Worm (Caenorhabditis elegans): ENCODE results near the gene F02C12.2.

F02C12.2 gene

DNA sequence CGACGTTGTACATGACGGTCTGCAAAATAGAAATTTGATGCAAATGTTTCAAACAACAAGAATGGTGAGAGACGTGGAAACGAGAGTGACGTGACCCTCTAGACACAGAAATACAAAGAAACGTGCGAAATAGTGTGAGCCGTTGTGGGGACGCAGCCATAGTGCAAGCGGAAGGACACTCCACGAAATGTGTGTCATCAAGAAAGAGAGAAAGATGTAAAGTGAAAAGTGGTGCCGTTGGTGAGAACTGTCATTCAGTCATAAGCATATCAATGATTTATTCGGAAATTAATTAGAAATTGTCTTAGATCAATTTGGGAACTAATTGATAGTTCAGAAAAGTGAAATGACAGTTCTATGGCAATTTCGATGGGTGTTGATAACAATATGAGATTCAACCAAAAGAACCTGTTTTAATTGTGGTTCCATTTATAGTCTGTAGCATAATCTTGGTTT, 20.8 kb upstream of the F02C12.2 start, which contains the start of gene C29F7.3 (continued):
- TF ChIP-seq duxl-1 (tag; optimal IDR thresholded peaks at IDR 0.05; ENCODE audit: poor library complexity): no peak
- peak; percentile 11 for TF ChIP-seq mxl-3 (GFP tag; optimal IDR thresholded peaks at IDR 0.05)
- no peak for TF ChIP-seq lin-13 (GFP tag; optimal IDR thresholded peaks at IDR 0.05)
- TF ChIP-seq daf-12 (tag; optimal IDR thresholded peaks at IDR 0.05): no peak
- no peak for TF ChIP-seq nhr-11 (tag; optimal IDR thresholded peaks at IDR 0.05)
- TF ChIP-seq nhr-76 (tag; optimal IDR thresholded peaks at IDR 0.05): no peak
- TF ChIP-seq lin-38 (GFP tag; IDR thresholded peaks at IDR 0.05): no peak
- peak; percentile 98 for TF ChIP-seq tra-1 (GFP tag; IDR thresholded peaks at IDR 0.05)
- no peak for TF ChIP-seq Y75B8A.6 (GFP tag; IDR thresholded peaks at IDR 0.05)
- TF ChIP-seq set-16 (GFP tag; IDR thresholded peaks at IDR 0.05): no peak
- TF ChIP-seq jun-1 (tag; optimal IDR thresholded peaks at IDR 0.05): no peak
- no peak for TF ChIP-seq nhr-102 (tag; optimal IDR thresholded peaks at IDR 0.05)
- no peak for TF ChIP-seq ceh-32 (tag; optimal IDR thresholded peaks at IDR 0.05; ENCODE audit: poor library complexity)
- no peak for TF ChIP-seq dmd-9 (GFP tag; IDR thresholded peaks at IDR 0.05)
- TF ChIP-seq aha-1 (tag): no peak
- TF ChIP-seq unc-130 (GFP tag; optimal IDR thresholded peaks at IDR 0.05): no peak
- TF ChIP-seq fkh-10 (GFP tag; optimal IDR thresholded peaks at IDR 0.05): no peak
- no peak for TF ChIP-seq nhr-111 (GFP tag; optimal IDR thresholded peaks at IDR 0.05)
- TF ChIP-seq F10B5.3 (tag; optimal IDR thresholded peaks at IDR 0.05): no peak
- peak; percentile 88 for TF ChIP-seq php-3 (GFP tag; IDR thresholded peaks at IDR 0.05)
- TF ChIP-seq lin-29 (GFP tag; IDR thresholded peaks at IDR 0.05): no peak
- no peak for TF ChIP-seq R02D3.7 (tag; optimal IDR thresholded peaks at IDR 0.05)
- TF ChIP-seq T26A8.4 (GFP tag; IDR thresholded peaks at IDR 0.05): no peak
- TF ChIP-seq mxl-2 (GFP tag; conservative IDR thresholded peaks at IDR 0.05): no peak
- no peak for TF ChIP-seq saeg-2 (GFP tag; IDR thresholded peaks at IDR 0.05)
- no peak for TF ChIP-seq snpc-1.2 (GFP tag; IDR thresholded peaks at IDR 0.05)
- no peak for TF ChIP-seq snpc-4 (tag; optimal IDR thresholded peaks at IDR 0.05)
- peak; percentile 97 for TF ChIP-seq nhr-28 (tag; optimal IDR thresholded peaks at IDR 0.05)
- TF ChIP-seq daf-16 (GFP tag; optimal IDR thresholded peaks at IDR 0.05): peak in 1 of 2 experiments; percentile 20
- peak; percentile 3 for TF ChIP-seq daf-16 (tag; optimal IDR thresholded peaks at IDR 0.05)
- TF ChIP-seq spr-1 (tag; optimal IDR thresholded peaks at IDR 0.05): no peak
- no peak for TF ChIP-seq zip-2 (tag; optimal IDR thresholded peaks at IDR 0.05)
- TF ChIP-seq nhr-48 (tag; optimal IDR thresholded peaks at IDR 0.05): peak; percentile 61
- no peak for TF ChIP-seq hif-1 (tag; optimal IDR thresholded peaks at IDR 0.05)
- no peak for TF ChIP-seq zip-11 (GFP tag; IDR thresholded peaks at IDR 0.05)
- TF ChIP-seq zag-1 (tag; optimal IDR thresholded peaks at IDR 0.05): no peak
- peak; percentile 95 for TF ChIP-seq ceh-20 (GFP tag; IDR thresholded peaks at IDR 0.05)
- TF ChIP-seq sdz-12 (GFP tag; optimal IDR thresholded peaks at IDR 0.05): no peak
- peak in 1 of 2 experiments; percentile 66 for TF ChIP-seq unc-62 (GFP tag; optimal IDR thresholded peaks at IDR 0.05 in 1 of 2)
- TF ChIP-seq unc-62 (tag; optimal IDR thresholded peaks at IDR 0.05): no peak
- TF ChIP-seq lin-39 (tag; optimal IDR thresholded peaks at IDR 0.05): no peak
- no peak for TF ChIP-seq tag-97 (GFP tag; IDR thresholded peaks at IDR 0.05)
- no peak for TF ChIP-seq Y5F2A.4 (GFP tag; optimal IDR thresholded peaks at IDR 0.05)
- TF ChIP-seq mep-1 (tag; optimal IDR thresholded peaks at IDR 0.05): peak; percentile 9
- TF ChIP-seq vab-7 (GFP tag; IDR thresholded peaks at IDR 0.05): no peak
- no peak for TF ChIP-seq ceh-28 (tag; optimal IDR thresholded peaks at IDR 0.05)
- no peak for TF ChIP-seq nhr-10 (tag; optimal IDR thresholded peaks at IDR 0.05)
- peak; percentile 9 for TF ChIP-seq gei-8 (GFP tag; optimal IDR thresholded peaks at IDR 0.05)
- TF ChIP-seq hmg-1.1 (GFP tag; IDR thresholded peaks at IDR 0.05): peak; percentile 68
- 0 out of 2 replicates have a peak, but pooled peaks have one; percentile 37 for TF ChIP-seq ctbp-1 (GFP tag; IDR thresholded peaks at IDR 0.05)
- peak; percentile 67 for TF ChIP-seq T20F7.1 (GFP tag; optimal IDR thresholded peaks at IDR 0.05)
- TF ChIP-seq cey-2 (tag; optimal IDR thresholded peaks at IDR 0.05; ENCODE audit: borderline replicate concordance, insufficient read depth): no peak
- no peak for TF ChIP-seq lin-15B (tag; optimal IDR thresholded peaks at IDR 0.05)

All from whole organism, L4 larva.